Fruit fly (Drosophila melanogaster) whole organism, embryonic: ENCODE data around the gene CG42833.
A peak's percentile ranks its signal among the peaks of the same experiment; 100 is the strongest.

Experiments used
- Antp ChIP-seq: fragments of 200-800 bp; sonication (Bioruptor generic); optimal IDR thresholded peaks from 3 replicates; lab custom pipeline; 2016; ENCODE audit warnings: missing biosample characterization, missing genetic modification characterization
- Atf-2 ChIP-seq: fragments of 200-800 bp; sonication (Bioruptor generic); optimal IDR thresholded peaks from 2 replicates; lab custom pipeline; 2016; ENCODE audit warnings: missing biosample characterization, missing genetic modification characterization
- CG10267 ChIP-seq: fragments of 200-800 bp; sonication (Bioruptor generic); optimal IDR thresholded peaks from 2 replicates; lab custom pipeline; 2018; ENCODE audit warnings: missing biosample characterization, mild to moderate bottlenecking, missing genetic modification characterization, moderate library complexity
- CG10431 ChIP-seq: fragments of 200-800 bp; sonication (Bioruptor generic); optimal IDR thresholded peaks from 3 replicates; lab custom pipeline; 2018; ENCODE audit warnings: missing biosample characterization, mild to moderate bottlenecking, missing genetic modification characterization
- CG11504 ChIP-seq: fragments of 200-800 bp; sonication (Bioruptor generic); optimal IDR thresholded peaks from 3 replicates; lab custom pipeline; 2019; ENCODE audit warnings: missing biosample characterization, mild to moderate bottlenecking, missing genetic modification characterization, moderate library complexity
- CG12769 ChIP-seq: fragments of 200-800 bp; sonication (Bioruptor generic); optimal IDR thresholded peaks from 2 replicates; lab custom pipeline; 2019; ENCODE audit warnings: missing biosample characterization, mild to moderate bottlenecking, missing genetic modification characterization, moderate library complexity
- CG13287 ChIP-seq: fragments of 200-800 bp; sonication (Bioruptor generic); IDR thresholded peaks from 2 replicates; pipeline ENCODE4 v1.3.6; 2022; ENCODE audit warnings: missing biosample characterization, missing genetic modification characterization; ENCODE audit not compliant: partially characterized antibody
- CG17385 ChIP-seq: fragments of 200-800 bp; sonication (Bioruptor generic); optimal IDR thresholded peaks from 3 replicates; lab custom pipeline; 2018; ENCODE audit warnings: missing biosample characterization, mild to moderate bottlenecking, missing genetic modification characterization
- CG1792 ChIP-seq: fragments of 200-800 bp; sonication (Bioruptor generic); optimal IDR thresholded peaks from 2 replicates; lab custom pipeline; 2016; ENCODE audit warnings: missing biosample characterization, missing genetic modification characterization
- CG18599 ChIP-seq: fragments of 200-800 bp; sonication (Bioruptor generic); optimal IDR thresholded peaks from 3 replicates; lab custom pipeline; 2017; ENCODE audit warnings: missing biosample characterization, missing genetic modification characterization, mild to moderate bottlenecking, moderate library complexity, missing genetic modification reagents
- CG18764 ChIP-seq: fragments of 200-800 bp; sonication (Bioruptor generic); optimal IDR thresholded peaks from 3 replicates; lab custom pipeline; 2016; ENCODE audit warnings: missing biosample characterization, missing genetic modification characterization
- CG31365 ChIP-seq: fragments of 200-800 bp; sonication (Bioruptor generic); optimal IDR thresholded peaks from 2 replicates; lab custom pipeline; 2018; ENCODE audit warnings: missing biosample characterization, mild to moderate bottlenecking, missing genetic modification characterization
- CG4360 ChIP-seq: fragments of 200-800 bp; sonication (Bioruptor generic); IDR thresholded peaks from 2 replicates; pipeline ENCODE4 v1.3.6; 2022; ENCODE audit warnings: missing biosample characterization, missing genetic modification characterization
- CG6791 ChIP-seq: fragments of 200-800 bp; sonication (Bioruptor generic); IDR thresholded peaks from 3 replicates; pipeline ENCODE4 v1.3.6; 2022; ENCODE audit warnings: missing biosample characterization, missing genetic modification characterization; ENCODE audit not compliant: partially characterized antibody
- CG8765 ChIP-seq: fragments of 200-800 bp; sonication (Bioruptor generic); IDR thresholded peaks from 2 replicates; pipeline ENCODE4 v1.3.6; 2022; ENCODE audit warnings: missing biosample characterization, missing genetic modification characterization
- CG8944 ChIP-seq: fragments of 200-800 bp; sonication (Bioruptor generic); optimal IDR thresholded peaks from 3 replicates; lab custom pipeline; 2016; ENCODE audit warnings: missing biosample characterization, missing genetic modification characterization
- CG9437 ChIP-seq: fragments of 200-800 bp; sonication (Bioruptor generic); optimal IDR thresholded peaks from 2 replicates; lab custom pipeline; 2018; ENCODE audit warnings: missing biosample characterization, mild to moderate bottlenecking, missing genetic modification characterization
- Chrac-16 ChIP-seq: fragments of 200-800 bp; sonication (Bioruptor generic); optimal IDR thresholded peaks from 3 replicates; lab custom pipeline; 2016; ENCODE audit warnings: missing biosample characterization, missing genetic modification characterization
- CkIIα-i1 ChIP-seq: fragments of 200-800 bp; sonication (Bioruptor generic); IDR thresholded peaks from 2 replicates; pipeline ENCODE4 v1.3.6; 2022; ENCODE audit warnings: missing biosample characterization, missing genetic modification characterization
- GATAe ChIP-seq: fragments of 200-800 bp; sonication (Bioruptor generic); conservative IDR thresholded peaks from 2 replicates; pipeline ENCODE4 v1.3.6; 2022; ENCODE audit warnings: missing biosample characterization, missing genetic modification characterization
- HmgZ ChIP-seq: fragments of 200-800 bp; sonication (Bioruptor generic); optimal IDR thresholded peaks from 2 replicates; lab custom pipeline; 2018; ENCODE audit warnings: missing biosample characterization, mild to moderate bottlenecking, missing genetic modification characterization
- Hmr ChIP-seq: fragments of 200-800 bp; sonication (Bioruptor generic); optimal IDR thresholded peaks from 3 replicates; lab custom pipeline; 2017; ENCODE audit warnings: mild to moderate bottlenecking, missing biosample characterization, missing genetic modification reagents, missing genetic modification characterization
- MESR4 ChIP-seq: fragments of 200-800 bp; sonication (Bioruptor generic); optimal IDR thresholded peaks from 2 replicates; lab custom pipeline; 2018; ENCODE audit warnings: missing biosample characterization, mild to moderate bottlenecking, missing genetic modification characterization, moderate library complexity
- Myb ChIP-seq: fragments of 200-800 bp; sonication (Bioruptor generic); optimal IDR thresholded peaks from 2 replicates; lab custom pipeline; 2016; ENCODE audit warnings: missing biosample characterization, missing genetic modification characterization
- Pdp1 ChIP-seq, 2 experiments: fragments of 200-800 bp; sonication (Bioruptor generic); optimal IDR thresholded peaks; 3 replicates each; lab custom pipeline; 2016; ENCODE audit warnings: missing biosample characterization in 2 of 2, missing genetic modification characterization in 2 of 2, mild to moderate bottlenecking in 1 of 2, moderate library complexity in 1 of 2
- Ptx1 ChIP-seq: fragments of 200-800 bp; sonication (Bioruptor generic); IDR thresholded peaks from 2 replicates; pipeline ENCODE4 v1.3.6; 2022; ENCODE audit warnings: missing biosample characterization, missing genetic modification characterization
- Sry-β ChIP-seq: fragments of 200-800 bp; sonication (Bioruptor generic); optimal IDR thresholded peaks from 2 replicates; lab custom pipeline; 2018; ENCODE audit warnings: missing biosample characterization, mild to moderate bottlenecking, missing genetic modification characterization, moderate library complexity
- TFAM ChIP-seq: fragments of 200-800 bp; sonication (Bioruptor generic); optimal IDR thresholded peaks from 2 replicates; lab custom pipeline; 2017; ENCODE audit warnings: missing biosample characterization, missing genetic modification characterization, inconsistent platforms
- Xbp1 ChIP-seq: fragments of 200-800 bp; sonication (Bioruptor generic); optimal IDR thresholded peaks from 3 replicates; lab custom pipeline; 2016; ENCODE audit warnings: missing biosample characterization, mild to moderate bottlenecking, missing genetic modification characterization
- Xrp1 ChIP-seq: fragments of 200-800 bp; sonication (Bioruptor generic); IDR thresholded peaks from 2 replicates; pipeline ENCODE4 v1.3.6; 2022; ENCODE audit warnings: missing biosample characterization, missing genetic modification characterization
- ase ChIP-seq: fragments of 200-800 bp; sonication (Bioruptor generic); IDR thresholded peaks from 3 replicates; pipeline ENCODE4 v1.3.6; 2022; ENCODE audit warnings: missing biosample characterization, missing genetic modification characterization
- chinmo ChIP-seq: fragments of 200-800 bp; sonication (Bioruptor generic); IDR thresholded peaks from 4 replicates; pipeline ENCODE4 v1.3.6; 2022; ENCODE audit warnings: missing biosample characterization, missing genetic modification characterization; ENCODE audit not compliant: partially characterized antibody
- cwo ChIP-seq: fragments of 200-800 bp; sonication (Bioruptor generic); optimal IDR thresholded peaks from 3 replicates; lab custom pipeline; 2017; ENCODE audit warnings: missing biosample characterization, missing genetic modification characterization, mild to moderate bottlenecking, moderate library complexity, missing genetic modification reagents
- dan ChIP-seq: fragments of 200-800 bp; sonication (Bioruptor generic); IDR thresholded peaks from 2 replicates; pipeline ENCODE4 v1.3.6; 2022; ENCODE audit warnings: missing biosample characterization, missing genetic modification characterization
- dmrt11E ChIP-seq: fragments of 200-800 bp; sonication (Bioruptor generic); optimal IDR thresholded peaks from 3 replicates; lab custom pipeline; 2018; ENCODE audit warnings: missing biosample characterization, mild to moderate bottlenecking, missing genetic modification characterization, moderate library complexity
- exex ChIP-seq: fragments of 200-800 bp; sonication (Bioruptor generic); optimal IDR thresholded peaks from 4 replicates; lab custom pipeline; 2018; ENCODE audit warnings: missing biosample characterization, mild to moderate bottlenecking, missing genetic modification characterization, moderate library complexity
- fd102C ChIP-seq: fragments of 200-800 bp; sonication (Bioruptor generic); optimal IDR thresholded peaks from 2 replicates; lab custom pipeline; 2018; ENCODE audit warnings: missing biosample characterization, mild to moderate bottlenecking, missing genetic modification characterization, moderate library complexity
- ftz-f1 ChIP-seq: fragments of 200-800 bp; sonication (Bioruptor generic); optimal IDR thresholded peaks from 2 replicates; lab custom pipeline; 2016; ENCODE audit warnings: missing biosample characterization, missing genetic modification characterization
- grau ChIP-seq: fragments of 200-800 bp; optimal IDR thresholded peaks from 3 replicates; lab custom pipeline; 2019; ENCODE audit warnings: missing biosample characterization, mild to moderate bottlenecking, missing genetic modification characterization, moderate library complexity
- grn ChIP-seq: fragments of 200-800 bp; sonication (Bioruptor generic); optimal IDR thresholded peaks from 3 replicates; lab custom pipeline; 2017; ENCODE audit warnings: missing biosample characterization, missing genetic modification characterization
- gsb ChIP-seq: fragments of 200-800 bp; sonication (Bioruptor generic); IDR thresholded peaks from 2 replicates; pipeline ENCODE4 v1.3.6; 2022; ENCODE audit warnings: missing biosample characterization, missing genetic modification characterization
- luna ChIP-seq: fragments of 200-800 bp; sonication (Bioruptor generic); optimal IDR thresholded peaks from 2 replicates; lab custom pipeline; 2016; ENCODE audit warnings: missing biosample characterization, missing genetic modification characterization
- row ChIP-seq: fragments of 200-800 bp; sonication (Bioruptor generic); IDR thresholded peaks from 3 replicates; pipeline ENCODE4 v1.3.6; 2022; ENCODE audit warnings: missing biosample characterization, missing genetic modification characterization
- sc ChIP-seq, 3 experiments: fragments of >200 bp in 2 of 3; fragments of 200-800 bp in 1 of 3; sonication (Bioruptor generic) in 1 of 3; optimal IDR thresholded peaks; 2 replicates in 2 of 3; 3 replicates in 1 of 3; lab custom pipeline; 2017; ENCODE audit warnings: mild to moderate bottlenecking in 1 of 3, missing biosample characterization in 1 of 3, missing genetic modification characterization in 1 of 3, missing genetic modification reagents in 1 of 3
- sd ChIP-seq: fragments of 200-800 bp; sonication (Bioruptor generic); optimal IDR thresholded peaks from 3 replicates; lab custom pipeline; 2018; ENCODE audit warnings: missing biosample characterization, mild to moderate bottlenecking, missing genetic modification characterization, moderate library complexity
- tx ChIP-seq: fragments of 200-800 bp; sonication (Bioruptor generic); optimal IDR thresholded peaks from 2 replicates; lab custom pipeline; 2016; ENCODE audit warnings: missing biosample characterization, missing genetic modification characterization
- unc-4 ChIP-seq: fragments of 200-800 bp; sonication (Bioruptor generic); IDR thresholded peaks from 2 replicates; pipeline ENCODE4 v1.3.6; 2022; ENCODE audit warnings: missing biosample characterization, missing genetic modification characterization; ENCODE audit not compliant: partially characterized antibody
- vvl ChIP-seq: fragments of 200-800 bp; sonication (Bioruptor generic); IDR thresholded peaks from 2 replicates; pipeline ENCODE4 v1.3.6; 2022; ENCODE audit warnings: missing biosample characterization, missing genetic modification characterization

Gene CG42833

DNA sequence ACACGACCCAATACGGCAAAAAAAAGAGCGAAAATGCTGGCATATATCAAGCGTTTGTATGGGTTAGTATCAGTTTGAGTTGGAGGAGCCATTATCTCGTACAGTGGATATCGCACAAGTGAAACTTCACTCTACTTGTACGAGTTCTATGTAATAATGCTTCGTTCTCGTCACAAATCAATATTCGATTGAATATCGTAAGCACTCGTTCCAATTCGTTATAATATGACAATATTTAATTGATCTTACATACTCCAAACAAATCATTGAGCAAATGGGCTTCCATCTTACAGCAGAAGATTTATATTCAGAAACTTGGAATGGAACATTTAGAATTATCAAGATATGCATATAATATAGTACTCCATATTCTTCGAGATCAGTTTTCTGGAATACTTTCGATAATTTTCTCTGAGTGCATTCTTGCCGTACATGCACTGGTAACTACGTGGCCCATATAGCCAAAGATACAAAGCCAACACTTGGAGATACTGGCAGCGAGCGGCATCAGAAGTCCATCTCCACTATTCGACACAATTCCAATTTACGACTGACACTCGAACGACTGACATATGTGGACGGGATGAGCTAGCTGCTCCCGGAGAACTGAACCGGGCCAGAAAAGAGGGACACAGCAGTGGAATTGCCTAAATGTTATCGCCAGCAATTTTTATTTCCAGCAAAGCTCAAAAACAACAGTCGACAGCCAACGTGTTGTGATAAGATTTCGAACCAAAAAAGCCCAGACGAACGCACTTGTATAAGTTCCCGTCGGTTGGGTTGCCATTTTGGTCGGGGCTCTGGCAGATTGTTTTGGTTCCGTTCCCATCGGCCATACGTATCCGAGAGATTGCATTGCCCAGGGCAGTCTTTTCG is 6.8 kb upstream of the CG42833 start (continued):
- no peak for TF ChIP-seq luna (GFP tag; lab: Kevin White, UChicago)
- no peak for TF ChIP-seq CG1792 (GFP tag; lab: Kevin White, UChicago)
- TF ChIP-seq Pdp1 (GFP tag; optimal IDR thresholded peaks at IDR 0.05; lab: Kevin White, UChicago) = peak in 1 of 2 experiments; percentile 72
- no peak for TF ChIP-seq dan (GFP tag; lab: Robert Waterston, UW)
- no peak for TF ChIP-seq CG4360
- TF ChIP-seq unc-4 = no peak
- TF ChIP-seq CG13287 (GFP tag; lab: Robert Waterston, UW) = no peak
- TF ChIP-seq cwo (GFP tag; lab: Kevin White, UChicago) = no peak
- TF ChIP-seq CkIIα-i1 (GFP tag; lab: Robert Waterston, UW) = no peak
- no peak for TF ChIP-seq grn
- TF ChIP-seq Xrp1 (GFP tag; lab: Robert Waterston, UW) = no peak
- TF ChIP-seq ftz-f1 (GFP tag; lab: Kevin White, UChicago) = no peak
- TF ChIP-seq CG17385 (GFP tag; lab: Kevin White, UChicago) = no peak
- TF ChIP-seq CG10431 (GFP tag; lab: Kevin White, UChicago) = no peak
- no peak for TF ChIP-seq CG6791 (GFP tag; lab: Robert Waterston, UW)
- TF ChIP-seq row (GFP tag; lab: Robert Waterston, UW) = peak; percentile 27; the same call in 1 of the 3 replicates
- no peak for TF ChIP-seq Chrac-16 (GFP tag; lab: Kevin White, UChicago)
- peak; percentile 40 for TF ChIP-seq HmgZ (tag; lab: Kevin White, UChicago)
- no peak for TF ChIP-seq ase (GFP tag; lab: Robert Waterston, UW)
- no peak for TF ChIP-seq fd102C (GFP tag; lab: Kevin White, UChicago)
- no peak for TF ChIP-seq Hmr (GFP tag; lab: Kevin White, UChicago)
- no peak for TF ChIP-seq vvl (GFP tag; lab: Robert Waterston, UW)
- TF ChIP-seq gsb = no peak
- TF ChIP-seq CG9437 (GFP tag; lab: Kevin White, UChicago) = no peak
- peak; percentile 21 for TF ChIP-seq CG11504 (tag; lab: Kevin White, UChicago)
- peak; percentile 52 for TF ChIP-seq CG12769 (tag; lab: Kevin White, UChicago)
- TF ChIP-seq CG31365 (tag; lab: Kevin White, UChicago) = no peak
- TF ChIP-seq Antp (GFP tag; lab: Kevin White, UChicago) = no peak
- no peak for TF ChIP-seq sc (optimal IDR thresholded peaks at IDR 0.05; lab: Kevin White, UChicago)
- no peak for TF ChIP-seq sc (GFP tag; optimal IDR thresholded peaks at IDR 0.05; lab: Kevin White, UChicago)
- no peak for TF ChIP-seq Sry-β
- TF ChIP-seq grau (tag; lab: Kevin White, UChicago) = peak; percentile 59
- no peak for TF ChIP-seq CG18599 (GFP tag; lab: Kevin White, UChicago)
- TF ChIP-seq Atf-2 (GFP tag; lab: Kevin White, UChicago) = no peak
- no peak for TF ChIP-seq sd (tag; lab: Kevin White, UChicago)
- 0 out of 2 replicates have a peak, but pooled peaks have one; percentile 15 for TF ChIP-seq Ptx1 (GFP tag; lab: Robert Waterston, UW)
- TF ChIP-seq dmrt11E (tag; lab: Kevin White, UChicago) = no peak
- TF ChIP-seq GATAe = 0 out of 2 replicates have a peak, but pooled peaks have one; percentile 48
- TF ChIP-seq chinmo = 0 out of 4 replicates have a peak, but pooled peaks have one; percentile 51
- TF ChIP-seq tx (GFP tag; lab: Kevin White, UChicago) = no peak
- TF ChIP-seq CG8944 (GFP tag; lab: Kevin White, UChicago) = no peak
- TF ChIP-seq Xbp1 (GFP tag; lab: Kevin White, UChicago) = peak; percentile 35
- TF ChIP-seq exex (tag; lab: Kevin White, UChicago) = no peak
- TF ChIP-seq TFAM (GFP tag; lab: Kevin White, UChicago) = no peak
- TF ChIP-seq Myb (GFP tag; lab: Kevin White, UChicago) = no peak
- TF ChIP-seq CG10267 (tag; lab: Kevin White, UChicago) = no peak
- no peak for TF ChIP-seq CG8765
- TF ChIP-seq MESR4 = no peak
- no peak for TF ChIP-seq CG18764 (GFP tag; lab: Kevin White, UChicago)
